ENCODE assay signal across 2 fruit fly cellular contexts in the genomic region with DNA sequence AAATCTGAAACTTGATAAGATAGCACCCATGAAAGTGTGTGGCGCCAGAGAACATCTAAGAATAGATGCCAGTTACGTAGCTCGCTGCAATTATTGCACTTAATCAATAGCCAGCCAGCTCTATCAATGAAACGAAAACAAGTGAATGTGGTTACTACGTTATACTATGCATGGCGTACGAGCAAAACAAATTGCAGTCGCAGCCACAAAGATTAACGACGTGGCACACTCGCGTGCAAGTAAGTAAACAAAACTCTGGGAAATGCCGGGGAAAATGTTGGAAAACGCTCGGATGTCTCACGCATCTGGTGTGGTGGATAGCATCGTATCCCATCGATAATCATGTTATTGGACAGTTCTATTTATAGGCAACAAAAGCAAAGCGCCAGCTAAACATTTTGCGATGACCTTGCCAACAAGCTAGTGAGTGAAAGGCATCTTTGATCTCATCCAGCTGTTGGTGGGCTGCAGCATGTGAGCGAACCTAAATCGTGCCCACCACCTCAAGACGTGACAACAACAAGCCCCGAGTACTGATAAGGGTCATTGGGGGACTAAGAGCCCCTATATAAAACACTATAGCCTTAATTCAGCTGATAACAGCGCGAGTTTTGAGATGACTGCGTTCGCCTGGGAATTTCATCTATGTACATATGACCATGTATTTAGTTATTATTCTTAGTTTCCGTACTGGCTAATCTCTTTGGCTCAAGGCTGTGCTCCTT.
A peak's percentile ranks its signal among the peaks of the same experiment; 100 is the strongest.
TF ChIP-seq lines count a peak whose summit lies in the region.

No protein-coding gene starts in this region.

TF ChIP-seq in whole organism, embryonic, 481 proteins besides CTCF, POLR2A, EP300 and RAD21 (continued from another document):
- TF ChIP-seq Med (GFP tag; lab: Kevin White, UChicago): peak; percentile 21
- no peak for TF ChIP-seq CG2116 (GFP tag; optimal IDR thresholded peaks at IDR 0.05; lab: Kevin White, UChicago)
- peak; percentile 38; the same call in 1 of the 2 replicates for TF ChIP-seq CG11696 (GFP tag; IDR thresholded peaks at IDR 0.05; lab: Robert Waterston, UW)

TF ChIP-seq in whole organism, prepupa, 60 proteins besides CTCF, POLR2A, EP300 and RAD21 (continued from another document):
- TF ChIP-seq fkh (GFP tag; optimal IDR thresholded peaks at IDR 0.05; lab: Kevin White, UChicago) (no peak), CG3032 (tag; optimal IDR thresholded peaks at IDR 0.05; lab: Kevin White, UChicago) (no peak)
